Worm (Caenorhabditis elegans) whole organism, L4 larva: Measurements from ENCODE around the gene W01D2.3.

Experiments used
- D1046.2 ChIP-seq: fragments of 200-800 bp; sonication (Bioruptor generic); IDR thresholded peaks from 2 replicates; pipeline ENCODE4 v1.3.6; 2022; ENCODE audit warnings: missing genetic modification characterization, missing compliant biosample characterization
- F10B5.3 ChIP-seq: sonication (generic microtip); optimal IDR thresholded peaks from 2 replicates; lab custom pipeline; 2016; ENCODE audit warnings: mild to moderate bottlenecking, missing genetic modification characterization, missing compliant biosample characterization
- F26F4.8 ChIP-seq: fragments of 200-800 bp; sonication (Bioruptor generic); conservative IDR thresholded peaks from 2 replicates; pipeline ENCODE4 v1.3.6; 2022; ENCODE audit warnings: missing genetic modification characterization, missing compliant biosample characterization
- F44E2.7 ChIP-seq: fragments of 200-800 bp; sonication (Bioruptor generic); IDR thresholded peaks from 2 replicates; pipeline ENCODE4 v2.1.2; 2022; ENCODE audit warnings: missing genetic modification characterization, missing compliant biosample characterization
- T20F7.1 ChIP-seq: fragments of 200-800 bp; sonication (Bioruptor generic); optimal IDR thresholded peaks from 2 replicates; lab custom pipeline; 2018; ENCODE audit warnings: mild to moderate bottlenecking, missing genetic modification characterization, missing compliant biosample characterization
- Y105C5A.15 ChIP-seq: fragments of 200-800 bp; sonication (Bioruptor generic); IDR thresholded peaks from 2 replicates; pipeline ENCODE4 v1.3.6; 2022; ENCODE audit warnings: missing genetic modification characterization, missing compliant biosample characterization
- Y5F2A.4 ChIP-seq: fragments of 200-800 bp; sonication (Bioruptor generic); optimal IDR thresholded peaks from 2 replicates; lab custom pipeline; 2018; ENCODE audit warnings: mild to moderate bottlenecking, missing genetic modification characterization, missing compliant biosample characterization
- aha-1 ChIP-seq: fragments of 150-350 bp; peaks from one replicate; lab custom pipeline; 2014; ENCODE audit warnings: missing biosample characterization, missing genetic modification characterization
- ama-1 ChIP-seq: fragments of 150-350 bp; optimal IDR thresholded peaks from 2 replicates; lab custom pipeline; 2014; ENCODE audit warnings: inconsistent platforms, mixed read lengths
- attf-4 ChIP-seq: sonication (generic microtip); optimal IDR thresholded peaks from 3 replicates; lab custom pipeline; 2017; ENCODE audit warnings: missing biosample characterization, missing genetic modification characterization
- ceh-20 ChIP-seq: fragments of 200-800 bp; sonication (Bioruptor generic); IDR thresholded peaks from 2 replicates; pipeline ENCODE4 v1.3.6; 2022; ENCODE audit warnings: missing genetic modification reagents, missing genetic modification characterization, missing compliant biosample characterization
- ceh-44 ChIP-seq: fragments of 200-800 bp; sonication (Bioruptor generic); IDR thresholded peaks from 2 replicates; pipeline ENCODE4 v1.3.6; 2022; ENCODE audit warnings: missing genetic modification reagents, missing genetic modification characterization, missing compliant biosample characterization
- ceh-82 ChIP-seq: sonication (generic microtip); optimal IDR thresholded peaks from 2 replicates; lab custom pipeline; 2017; ENCODE audit warnings: missing biosample characterization, missing genetic modification characterization
- cey-2 ChIP-seq: sonication (generic microtip); optimal IDR thresholded peaks from 3 replicates; lab custom pipeline; 2017; ENCODE audit warnings: missing genetic modification characterization, mild to moderate bottlenecking, missing compliant biosample characterization, antibody characterized with exemption, borderline replicate concordance; ENCODE audit not compliant: insufficient read depth
- dmd-6 ChIP-seq: fragments of 200-800 bp; sonication (Bioruptor generic); IDR thresholded peaks from 2 replicates; pipeline ENCODE4 v1.3.6; 2022; ENCODE audit warnings: missing genetic modification reagents, missing genetic modification characterization, missing compliant biosample characterization
- dmd-9 ChIP-seq: fragments of 200-800 bp; sonication (Bioruptor generic); IDR thresholded peaks from 2 replicates; pipeline ENCODE4 v1.3.6; 2022; ENCODE audit warnings: missing genetic modification reagents, missing genetic modification characterization, missing compliant biosample characterization
- dpl-1 ChIP-seq: fragments of 150-350 bp; optimal IDR thresholded peaks from 2 replicates; lab custom pipeline; 2014; ENCODE audit warnings: missing biosample characterization, missing genetic modification reagents, missing genetic modification characterization
- duxl-1 ChIP-seq: sonication (generic microtip); optimal IDR thresholded peaks from 2 replicates; lab custom pipeline; 2016; ENCODE audit warnings: mild to moderate bottlenecking, missing genetic modification characterization, moderate library complexity, missing compliant biosample characterization; ENCODE audit not compliant: poor library complexity
- dve-1 ChIP-seq: sonication (generic microtip); optimal IDR thresholded peaks from 2 replicates; lab custom pipeline; 2017; ENCODE audit warnings: antibody characterized with exemption, mild to moderate bottlenecking, missing genetic modification characterization, missing compliant biosample characterization; ENCODE audit not compliant: insufficient read depth
- hif-1 ChIP-seq, 2 experiments: sonication (generic microtip); optimal IDR thresholded peaks; 2 replicates each; lab custom pipeline; 2016 to 2017; ENCODE audit warnings: missing compliant biosample characterization in 2 of 2, missing genetic modification characterization in 2 of 2, missing genetic modification reagents in 2 of 2, missing genotype in 2 of 2, mild to moderate bottlenecking in 1 of 2
- hlh-11 ChIP-seq: fragments of 200-800 bp; sonication (Bioruptor generic); optimal IDR thresholded peaks from 2 replicates; lab custom pipeline; 2018; ENCODE audit warnings: mild to moderate bottlenecking, missing genetic modification characterization, missing compliant biosample characterization
- hlh-30 ChIP-seq: sonication (generic microtip); optimal IDR thresholded peaks from 2 replicates; lab custom pipeline; 2017; ENCODE audit warnings: antibody characterized with exemption, mild to moderate bottlenecking, missing genetic modification characterization, missing compliant biosample characterization; ENCODE audit not compliant: insufficient read depth
- hmg-1.1 ChIP-seq: fragments of 200-800 bp; sonication (Bioruptor generic); IDR thresholded peaks from 2 replicates; pipeline ENCODE4 v1.3.6; 2022; ENCODE audit warnings: missing genetic modification reagents, missing genetic modification characterization, missing compliant biosample characterization
- jun-1 ChIP-seq: fragments of 150-350 bp; optimal IDR thresholded peaks from 2 replicates; lab custom pipeline; 2014; ENCODE audit warnings: missing biosample characterization, missing genetic modification reagents, missing genetic modification characterization
- lin-13 ChIP-seq: fragments of 150-350 bp; optimal IDR thresholded peaks from 2 replicates; lab custom pipeline; 2014; ENCODE audit warnings: missing biosample characterization, missing genetic modification reagents, missing genetic modification characterization
- lin-38 ChIP-seq: fragments of 200-800 bp; sonication (Bioruptor generic); IDR thresholded peaks from 2 replicates; pipeline ENCODE4 v1.3.6; 2022; ENCODE audit warnings: missing genetic modification reagents, missing genetic modification characterization, missing compliant biosample characterization
- lsy-2 ChIP-seq, 2 experiments: fragments of 150-350 bp in 1 of 2; sonication (generic microtip) in 1 of 2; optimal IDR thresholded peaks; 2 replicates each; lab custom pipeline; 2014 to 2017; ENCODE audit warnings: missing biosample characterization in 2 of 2, missing genetic modification characterization in 2 of 2
- madf-9 ChIP-seq: fragments of 200-800 bp; sonication (Bioruptor generic); conservative IDR thresholded peaks from 2 replicates; pipeline ENCODE4 v1.3.6; 2022; ENCODE audit warnings: missing genetic modification reagents, missing genetic modification characterization, missing compliant biosample characterization
- mdl-1 ChIP-seq, 2 experiments: fragments of 150-350 bp in 1 of 2; sonication (generic microtip) in 1 of 2; optimal IDR thresholded peaks; 2 replicates each; lab custom pipeline; 2014 to 2017; ENCODE audit warnings: missing biosample characterization in 2 of 2, missing genetic modification characterization in 2 of 2
- mep-1 ChIP-seq: fragments of 150-350 bp; sonication (generic microtip); optimal IDR thresholded peaks from 3 replicates; lab custom pipeline; 2014; ENCODE audit warnings: missing biosample characterization, missing genetic modification characterization
- mes-2 ChIP-seq: sonication (generic microtip); optimal IDR thresholded peaks from 2 replicates; lab custom pipeline; 2016; ENCODE audit warnings: missing genotype, mild to moderate bottlenecking, missing genetic modification characterization, missing compliant biosample characterization; ENCODE audit not compliant: poor library complexity, severe bottlenecking
- mxl-3 ChIP-seq: fragments of 200-800 bp; sonication (Bioruptor generic); optimal IDR thresholded peaks from 2 replicates; lab custom pipeline; 2018; ENCODE audit warnings: mild to moderate bottlenecking, missing genetic modification characterization, missing compliant biosample characterization
- nhr-10 ChIP-seq: fragments of 150-350 bp; optimal IDR thresholded peaks from 2 replicates; lab custom pipeline; 2014; ENCODE audit warnings: missing biosample characterization, missing genetic modification characterization
- nhr-11 ChIP-seq: fragments of 150-350 bp; optimal IDR thresholded peaks from 2 replicates; lab custom pipeline; 2014; ENCODE audit warnings: missing biosample characterization, missing genetic modification characterization
- nhr-237 ChIP-seq: sonication (generic microtip); optimal IDR thresholded peaks from 2 replicates; lab custom pipeline; 2017; ENCODE audit warnings: missing biosample characterization, missing genetic modification characterization
- nhr-25 ChIP-seq: sonication (generic microtip); optimal IDR thresholded peaks from 2 replicates; lab custom pipeline; 2017; ENCODE audit warnings: missing genetic modification characterization, mild to moderate bottlenecking, missing compliant biosample characterization, antibody characterized with exemption, moderate library complexity, borderline replicate concordance; ENCODE audit not compliant: insufficient read depth
- nhr-28 ChIP-seq: fragments of 150-350 bp; optimal IDR thresholded peaks from 2 replicates; lab custom pipeline; 2014; ENCODE audit warnings: missing biosample characterization, missing genetic modification characterization
- nhr-48 ChIP-seq: sonication (generic microtip); optimal IDR thresholded peaks from 2 replicates; lab custom pipeline; 2016; ENCODE audit warnings: mild to moderate bottlenecking, missing genetic modification characterization, missing compliant biosample characterization
- nhr-6 ChIP-seq: fragments of 150-350 bp; optimal IDR thresholded peaks from 2 replicates; lab custom pipeline; 2014; ENCODE audit warnings: missing biosample characterization, missing genetic modification characterization
- nhr-77 ChIP-seq: fragments of 150-350 bp; optimal IDR thresholded peaks from 2 replicates; lab custom pipeline; 2014; ENCODE audit warnings: missing biosample characterization, missing genetic modification characterization
- pha-4 ChIP-seq, 2 experiments: fragments of 150-350 bp in 1 of 2; fragments of 200-800 bp in 1 of 2; sonication (Bioruptor generic) in 1 of 2; IDR thresholded peaks in 1 of 2; optimal IDR thresholded peaks in 1 of 2; 2 replicates each; pipeline versions ENCODE4 v1.3.6 to Lab custom; 2014 to 2022; ENCODE audit warnings: missing genetic modification characterization in 2 of 2, missing genetic modification reagents in 2 of 2, missing biosample characterization in 1 of 2, missing compliant biosample characterization in 1 of 2
- rbr-2 ChIP-seq: sonication (generic microtip); optimal IDR thresholded peaks from 2 replicates; lab custom pipeline; 2016; ENCODE audit warnings: missing genotype, missing genetic modification characterization, missing compliant biosample characterization
- sdz-12 ChIP-seq: fragments of 200-800 bp; sonication (Bioruptor generic); optimal IDR thresholded peaks from 2 replicates; lab custom pipeline; 2018; ENCODE audit warnings: mild to moderate bottlenecking, missing genetic modification characterization, missing compliant biosample characterization
- set-16 ChIP-seq: fragments of 200-800 bp; sonication (Bioruptor generic); IDR thresholded peaks from 2 replicates; pipeline ENCODE4 v1.3.6; 2022; ENCODE audit warnings: missing genetic modification reagents, missing genetic modification characterization, missing compliant biosample characterization
- skn-1 ChIP-seq: fragments of 150-350 bp; optimal IDR thresholded peaks from 2 replicates; lab custom pipeline; 2014; ENCODE audit warnings: missing biosample characterization, missing genetic modification characterization
- tag-97 ChIP-seq: fragments of 200-800 bp; sonication (Bioruptor generic); IDR thresholded peaks from 2 replicates; pipeline ENCODE4 v1.3.6; 2022; ENCODE audit warnings: missing genetic modification characterization, missing compliant biosample characterization
- unc-130 ChIP-seq: sonication (generic microtip); optimal IDR thresholded peaks from 2 replicates; lab custom pipeline; 2016; ENCODE audit warnings: missing genetic modification reagents, missing genetic modification characterization, missing compliant biosample characterization
- zip-11 ChIP-seq: fragments of 200-800 bp; sonication (Bioruptor generic); IDR thresholded peaks from 2 replicates; pipeline ENCODE4 v1.3.6; 2022; ENCODE audit warnings: missing genetic modification characterization, missing compliant biosample characterization
- zip-2 ChIP-seq: fragments of 150-350 bp; optimal IDR thresholded peaks from 2 replicates; lab custom pipeline; 2014; ENCODE audit warnings: missing biosample characterization, missing genetic modification characterization

The W01D2.3 gene

DNA sequence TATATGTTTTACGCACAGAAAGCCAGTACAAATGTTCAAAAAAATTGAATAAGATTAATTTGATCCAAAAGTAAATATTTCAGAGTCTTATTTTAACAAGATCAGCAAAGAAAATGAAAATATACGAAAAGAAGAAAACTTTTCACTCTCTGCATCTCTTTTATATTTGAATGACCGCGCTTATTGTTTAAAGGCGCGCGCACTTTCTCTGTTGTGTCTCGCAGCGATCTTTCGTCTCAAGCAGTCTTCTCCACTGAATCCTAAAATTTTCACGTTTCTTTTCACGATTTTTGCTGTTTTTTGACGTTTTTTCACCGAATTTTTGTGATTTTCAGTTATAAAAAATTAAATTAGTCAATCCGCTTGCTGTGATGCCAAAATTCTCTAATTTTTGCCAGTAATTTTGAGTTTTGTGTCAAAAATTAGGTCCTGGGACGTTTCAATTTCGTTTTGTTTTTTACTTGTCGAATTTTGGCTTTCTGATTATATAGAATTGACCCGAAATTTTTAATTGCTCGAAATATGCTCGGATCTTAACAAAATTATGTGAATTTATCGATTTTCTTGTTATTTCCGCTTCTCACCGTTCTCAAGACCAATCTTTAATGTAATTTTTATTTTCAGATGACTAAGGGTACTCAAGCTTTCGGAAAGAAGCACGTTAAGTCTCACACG, 10.9 kb upstream of the W01D2.3 start, which contains the start of gene W01D2.1:
Gene W01D2.1, plus strand, starts transcription at position 625 of the 675 bp plus-strand sequence.
- TF ChIP-seq lin-38 (GFP tag; lab: Robert Waterston, UW) = peak; percentile 57
- no peak for TF ChIP-seq attf-4 (tag; lab: Kevin White, UChicago)
- peak; percentile 10 for TF ChIP-seq duxl-1 (tag; lab: Kevin White, UChicago)
- TF ChIP-seq jun-1 (tag; lab: Kevin White, UChicago) = no peak
- TF ChIP-seq dmd-6 (GFP tag; lab: Robert Waterston, UW) = peak; percentile 30; the same call in 1 of the 2 replicates
- TF ChIP-seq tag-97 (GFP tag; lab: Robert Waterston, UW) = no peak
- peak; percentile 38 for TF ChIP-seq hlh-11
- TF ChIP-seq nhr-10 (tag; lab: Kevin White, UChicago) = no peak
- TF ChIP-seq T20F7.1 (GFP tag; lab: Kevin White, UChicago) = no peak
- peak; percentile 68 for TF ChIP-seq mes-2 (tag; lab: Kevin White, UChicago)
- no peak for TF ChIP-seq Y5F2A.4 (GFP tag; lab: Kevin White, UChicago)
- no peak for TF ChIP-seq nhr-25
- TF ChIP-seq mdl-1 (tag; optimal IDR thresholded peaks at IDR 0.05; lab: Kevin White, UChicago) = no peak
- TF ChIP-seq dpl-1 (GFP tag; lab: Kevin White, UChicago) = peak; percentile 87
- peak; percentile 47 for TF ChIP-seq ama-1 (lab: Kevin White, UChicago)
- TF ChIP-seq dve-1 = peak; percentile 64
- no peak for TF ChIP-seq sdz-12 (GFP tag; lab: Kevin White, UChicago)
- no peak for TF ChIP-seq ceh-82 (tag; lab: Kevin White, UChicago)
- peak; percentile 57 for TF ChIP-seq lin-13 (GFP tag; lab: Kevin White, UChicago)
- TF ChIP-seq hif-1 (tag; optimal IDR thresholded peaks at IDR 0.05; lab: Kevin White, UChicago) = peak in 1 of 2 experiments; percentile 44
- no peak for TF ChIP-seq F10B5.3 (tag; lab: Kevin White, UChicago)
- no peak for TF ChIP-seq zip-11 (GFP tag; lab: Robert Waterston, UW)
- TF ChIP-seq nhr-237 (tag; lab: Kevin White, UChicago) = no peak
- peak in 1 of 2 experiments; percentile 86 for TF ChIP-seq lsy-2 (tag; optimal IDR thresholded peaks at IDR 0.05; lab: Kevin White, UChicago)
- TF ChIP-seq zip-2 = no peak
- TF ChIP-seq F26F4.8 (GFP tag; lab: Robert Waterston, UW) = no peak
- TF ChIP-seq mxl-3 (GFP tag; lab: Kevin White, UChicago) = no peak
- TF ChIP-seq Y105C5A.15 (GFP tag; lab: Robert Waterston, UW) = no peak
- TF ChIP-seq nhr-77 (tag; lab: Kevin White, UChicago) = peak; percentile 75
- no peak for TF ChIP-seq dmd-9 (GFP tag; lab: Robert Waterston, UW)
- peak; percentile 35 for TF ChIP-seq nhr-28 (tag; lab: Kevin White, UChicago)
- peak; percentile 18 for TF ChIP-seq rbr-2 (tag; lab: Kevin White, UChicago)
- TF ChIP-seq nhr-11 (tag; lab: Kevin White, UChicago) = peak; percentile 11
- TF ChIP-seq cey-2 = no peak
- TF ChIP-seq nhr-6 (tag; lab: Kevin White, UChicago) = peak; percentile 42
- TF ChIP-seq aha-1 (tag; lab: Kevin White, UChicago) = no peak
- TF ChIP-seq madf-9 (GFP tag; lab: Robert Waterston, UW) = no peak
- TF ChIP-seq mep-1 = peak; percentile 62
- TF ChIP-seq nhr-48 (tag; lab: Kevin White, UChicago) = no peak
- TF ChIP-seq pha-4 (GFP tag; IDR thresholded peaks at IDR 0.05; lab: Robert Waterston, UW) = 0 out of 2 replicates have a peak, but pooled peaks have one; percentile 18
- peak; percentile 84 for TF ChIP-seq pha-4 (tag; optimal IDR thresholded peaks at IDR 0.05; lab: Kevin White, UChicago)
- no peak for TF ChIP-seq D1046.2 (GFP tag; lab: Robert Waterston, UW)
- no peak for TF ChIP-seq F44E2.7 (GFP tag; lab: Robert Waterston, UW)
- TF ChIP-seq ceh-44 (GFP tag; lab: Robert Waterston, UW) = no peak
- TF ChIP-seq ceh-20 (GFP tag; lab: Robert Waterston, UW) = no peak
- TF ChIP-seq skn-1 = no peak
- no peak for TF ChIP-seq unc-130 (GFP tag; lab: Kevin White, UChicago)
- TF ChIP-seq hmg-1.1 (GFP tag; lab: Robert Waterston, UW) = peak; percentile 47; the same call in 1 of the 2 replicates
- TF ChIP-seq set-16 (GFP tag; lab: Robert Waterston, UW) = no peak
- peak; percentile 74 for TF ChIP-seq hlh-30 (tag; lab: Kevin White, UChicago)
- TF ChIP-seq, all 104 proteins: peak for 20
